Fruit fly (Drosophila melanogaster): Measurements from ENCODE around the gene Usp12-46.

The Usp12-46 gene

dm6 chr3R:22726031-22726770 lies 24.5 kb upstream of the Usp12-46 start, which contains the start of gene RNF220:
TSS of gene RNF220 (minus strand) at chr3R:22726414.
- no peak for TF ChIP-seq D1 (tag; optimal IDR thresholded peaks at IDR 0.05)
- no peak for TF ChIP-seq CG8301 (tag; optimal IDR thresholded peaks at IDR 0.05)
- no peak for TF ChIP-seq CG17806 (tag; optimal IDR thresholded peaks at IDR 0.05)
- no peak; the same call in 1 of the 2 replicates for TF ChIP-seq CG32121 (GFP tag; IDR thresholded peaks at IDR 0.05)
- TF ChIP-seq CG10348 (GFP tag; IDR thresholded peaks at IDR 0.05), result no peak
- TF ChIP-seq EcR (GFP tag; optimal IDR thresholded peaks at IDR 0.05), result no peak
- TF ChIP-seq CG4496 (GFP tag; IDR thresholded peaks at IDR 0.05), result 0 out of 3 replicates have a peak, but pooled peaks have one; percentile 29
- peak; percentile 41 for TF ChIP-seq CG14655 (GFP tag; optimal IDR thresholded peaks at IDR 0.05)
- no peak for TF ChIP-seq CG12605 (GFP tag; IDR thresholded peaks at IDR 0.05)
- TF ChIP-seq Pif1B (GFP tag; optimal IDR thresholded peaks at IDR 0.05), result no peak
- TF ChIP-seq rn (GFP tag; IDR thresholded peaks at IDR 0.05), result no peak
- TF ChIP-seq CG8159 (tag; optimal IDR thresholded peaks at IDR 0.05), result peak; percentile 25
- TF ChIP-seq CG13204 (GFP tag; optimal IDR thresholded peaks at IDR 0.05), result no peak
- TF ChIP-seq fd96Ca (GFP tag; IDR thresholded peaks at IDR 0.05), result no peak
- peak; percentile 2 for TF ChIP-seq CG15710 (tag; optimal IDR thresholded peaks at IDR 0.05)
- no peak for TF ChIP-seq CG34367 (tag; optimal IDR thresholded peaks at IDR 0.05)
- TF ChIP-seq Pif1A (GFP tag; optimal IDR thresholded peaks at IDR 0.05), result no peak
- no peak for TF ChIP-seq Ets98B (GFP tag; IDR thresholded peaks at IDR 0.05)
- no peak for TF ChIP-seq gl (tag; optimal IDR thresholded peaks at IDR 0.05)
- TF ChIP-seq Snoo (tag; optimal IDR thresholded peaks at IDR 0.05), result peak; percentile 1
- no peak for TF ChIP-seq CG9948 (tag; optimal IDR thresholded peaks at IDR 0.05)

- TF ChIP-seq CG14655 (GFP tag; optimal IDR thresholded peaks at IDR 0.05) (no peak), CG15710 (tag; optimal IDR thresholded peaks at IDR 0.05) (no peak), CG9948 (tag; optimal IDR thresholded peaks at IDR 0.05) (no peak), CG8159 (tag; optimal IDR thresholded peaks at IDR 0.05) (no peak), Pif1B (GFP tag; optimal IDR thresholded peaks at IDR 0.05) (no peak), CG12605 (GFP tag; IDR thresholded peaks at IDR 0.05) (no peak), gl (tag; optimal IDR thresholded peaks at IDR 0.05) (no peak), CG4496 (GFP tag; IDR thresholded peaks at IDR 0.05) (no peak), Pif1A (GFP tag; optimal IDR thresholded peaks at IDR 0.05) (no peak), CG13204 (GFP tag; optimal IDR thresholded peaks at IDR 0.05) (no peak), rn (GFP tag; IDR thresholded peaks at IDR 0.05) (no peak), EcR (GFP tag; optimal IDR thresholded peaks at IDR 0.05) (no peak), Snoo (tag; optimal IDR thresholded peaks at IDR 0.05) (no peak), CG10348 (GFP tag; IDR thresholded peaks at IDR 0.05) (no peak), Ets98B (GFP tag; IDR thresholded peaks at IDR 0.05) (no peak), fd96Ca (GFP tag; IDR thresholded peaks at IDR 0.05) (no peak), CG17806 (tag; optimal IDR thresholded peaks at IDR 0.05) (no peak), D1 (tag; optimal IDR thresholded peaks at IDR 0.05) (no peak)
Measured at dm6 chr3R:22726771-22727455, 23.8 kb upstream of the Usp12-46 start, which contains the start of gene CG45049. TSS of gene CG45049 (plus strand) at chr3R:22726967.

dm6 chr3R:22727456-22727833 lies 23.3 kb upstream of the Usp12-46 start:
- no peak for TF ChIP-seq CG8159 (tag; optimal IDR thresholded peaks at IDR 0.05)
- TF ChIP-seq fd96Ca (GFP tag; IDR thresholded peaks at IDR 0.05), result no peak
- TF ChIP-seq CG10348 (GFP tag; IDR thresholded peaks at IDR 0.05), result no peak
- no peak for TF ChIP-seq D1 (tag; optimal IDR thresholded peaks at IDR 0.05)
- TF ChIP-seq CG32121 (GFP tag; IDR thresholded peaks at IDR 0.05), result no peak
- TF ChIP-seq CG13204 (GFP tag; optimal IDR thresholded peaks at IDR 0.05), result no peak
- no peak for TF ChIP-seq Pif1A (GFP tag; optimal IDR thresholded peaks at IDR 0.05)
- TF ChIP-seq EcR (GFP tag; optimal IDR thresholded peaks at IDR 0.05), result no peak

- TF ChIP-seq CG4496 (GFP tag; IDR thresholded peaks at IDR 0.05) (peak; percentile 80), CG13204 (GFP tag; optimal IDR thresholded peaks at IDR 0.05) (no peak), CG9948 (tag; optimal IDR thresholded peaks at IDR 0.05) (peak; percentile 53), gl (tag; optimal IDR thresholded peaks at IDR 0.05) (no peak), CG34367 (tag; optimal IDR thresholded peaks at IDR 0.05) (peak; percentile 31), Snoo (tag; optimal IDR thresholded peaks at IDR 0.05) (no peak), rn (GFP tag; IDR thresholded peaks at IDR 0.05) (0 out of 2 replicates have a peak, but pooled peaks have one; percentile 6), CG8301 (tag; optimal IDR thresholded peaks at IDR 0.05) (peak; percentile 64), Ets98B (GFP tag; IDR thresholded peaks at IDR 0.05) (peak; percentile 70), D1 (tag; optimal IDR thresholded peaks at IDR 0.05) (no peak), CG32121 (GFP tag; IDR thresholded peaks at IDR 0.05) (peak; percentile 51; the same call in 1 of the 2 replicates), CG17806 (tag; optimal IDR thresholded peaks at IDR 0.05) (peak; percentile 27), CG12605 (GFP tag; IDR thresholded peaks at IDR 0.05) (peak; percentile 55; the same call in 1 of the 2 replicates)
Measured at dm6 chr3R:22727857-22728256, 22.8 kb upstream of the Usp12-46 start.

dm6 chr3R:22732995-22733394 lies 17.7 kb upstream of the Usp12-46 start:
- TF ChIP-seq CG12605 (GFP tag; IDR thresholded peaks at IDR 0.05), result no peak

dm6 chr3R:22733751-22734150 lies 16.9 kb upstream of the Usp12-46 start, which contains the start of gene Takl2:
TSS of gene Takl2 (minus strand) at chr3R:22733851.
- TF ChIP-seq CG4496 (GFP tag; IDR thresholded peaks at IDR 0.05) (no peak), fd96Ca (GFP tag; IDR thresholded peaks at IDR 0.05) (no peak), CG32121 (GFP tag; IDR thresholded peaks at IDR 0.05) (no peak), Pif1A (GFP tag; optimal IDR thresholded peaks at IDR 0.05) (no peak)

All from whole organism, pupa.